1 worm cellular context compared by ENCODE assay signal in the genomic region with DNA sequence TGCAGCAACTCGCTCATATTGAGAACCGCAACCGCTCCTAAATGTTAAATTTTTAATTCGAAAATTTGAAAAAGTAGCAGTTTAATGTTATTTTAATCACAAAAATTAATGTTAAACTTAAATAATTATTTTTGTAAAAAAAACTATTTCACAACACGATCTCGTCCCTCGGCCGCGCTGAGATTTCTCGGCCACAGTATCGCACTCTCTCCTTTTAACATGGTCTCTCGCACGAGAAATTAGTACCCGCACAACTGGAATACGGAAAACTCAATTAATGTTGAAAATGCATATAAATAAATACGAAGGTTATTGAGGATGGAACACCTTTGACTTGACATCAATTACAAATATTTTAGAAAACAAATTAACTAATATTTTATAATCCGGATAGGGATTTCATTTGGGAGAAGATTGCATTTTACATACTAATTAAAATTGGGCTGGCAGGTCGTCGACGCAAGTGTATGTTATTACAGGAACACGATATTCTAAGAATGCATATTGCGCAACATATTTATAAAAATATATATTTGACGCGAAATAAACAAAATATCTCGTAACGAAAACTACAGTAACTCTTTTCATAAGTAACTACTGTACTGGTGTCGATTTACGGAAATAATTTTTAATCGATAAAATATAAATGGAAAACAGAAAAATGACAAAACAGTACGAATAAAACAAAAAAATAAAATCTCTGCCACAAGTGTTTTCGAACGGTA.
TF ChIP-seq lines count a peak whose summit lies in the region.

A gene (minus strand): TSS at position 37 of the 725 bp plus-strand sequence.

TF ChIP-seq in whole organism, L1 larva, 84 proteins besides CTCF, POLR2A, EP300 and RAD21 (continued from another document):
- TF ChIP-seq unc-98 (GFP tag; IDR thresholded peaks at IDR 0.05; lab: Robert Waterston, UW) (no peak), efl-3 (GFP tag; optimal IDR thresholded peaks at IDR 0.05; lab: Kevin White, UChicago) (no peak), lin-14 (GFP tag; optimal IDR thresholded peaks at IDR 0.05; lab: Kevin White, UChicago) (peak; percentile 52), dpl-1 (GFP tag; optimal IDR thresholded peaks at IDR 0.05; lab: Kevin White, UChicago) (peak in 1 of 3 experiments; percentile 39), ceh-8 (GFP tag; optimal IDR thresholded peaks at IDR 0.05; lab: Kevin White, UChicago) (no peak), nhr-84 (tag; optimal IDR thresholded peaks at IDR 0.05; lab: Kevin White, UChicago) (no peak), elt-2 (tag; optimal IDR thresholded peaks at IDR 0.05; lab: Kevin White, UChicago) (no peak), mab-9 (GFP tag; IDR thresholded peaks at IDR 0.05; lab: Robert Waterston, UW) (no peak), nhr-28 (tag; optimal IDR thresholded peaks at IDR 0.05; lab: Kevin White, UChicago) (no peak), C04F5.9 (tag; optimal IDR thresholded peaks at IDR 0.05; lab: Kevin White, UChicago) (no peak), tbx-2 (tag; optimal IDR thresholded peaks at IDR 0.05; lab: Kevin White, UChicago) (peak; percentile 0), nhr-47 (tag; optimal IDR thresholded peaks at IDR 0.05; lab: Kevin White, UChicago) (peak; percentile 24), ama-1 (optimal IDR thresholded peaks at IDR 0.05; lab: Kevin White, UChicago) (no peak), lin-15B (tag; optimal IDR thresholded peaks at IDR 0.05; lab: Kevin White, UChicago) (no peak), lin-39 (tag; optimal IDR thresholded peaks at IDR 0.05; lab: Kevin White, UChicago) (no peak), isw-1 (GFP tag; IDR thresholded peaks at IDR 0.05; lab: Robert Waterston, UW) (no peak; the same call in 1 of the 2 replicates), snpc-4 (tag; optimal IDR thresholded peaks at IDR 0.05; lab: Kevin White, UChicago) (no peak), tlp-1 (tag; optimal IDR thresholded peaks at IDR 0.05; lab: Kevin White, UChicago) (no peak), snu-23 (GFP tag; optimal IDR thresholded peaks at IDR 0.05; lab: Kevin White, UChicago) (peak; percentile 20), ces-1 (GFP tag; optimal IDR thresholded peaks at IDR 0.05; lab: Kevin White, UChicago) (no peak), lsy-2 (tag; optimal IDR thresholded peaks at IDR 0.05; lab: Kevin White, UChicago) (peak in 1 of 2 experiments; percentile 55), nhr-20 (tag; optimal IDR thresholded peaks at IDR 0.05; lab: Kevin White, UChicago) (peak; percentile 7), mep-1 (tag; optimal IDR thresholded peaks at IDR 0.05; lab: Kevin White, UChicago) (peak; percentile 71), blmp-1 (tag; optimal IDR thresholded peaks at IDR 0.05; lab: Kevin White, UChicago) (peak; percentile 3), nhr-77 (tag; optimal IDR thresholded peaks at IDR 0.05; lab: Kevin White, UChicago) (no peak), irx-1 (tag; optimal IDR thresholded peaks at IDR 0.05; lab: Kevin White, UChicago) (peak; percentile 24), efl-1 (optimal IDR thresholded peaks at IDR 0.05; lab: Kevin White, UChicago) (peak; percentile 8 to 36), efl-1 (GFP tag; optimal IDR thresholded peaks at IDR 0.05 in 1 of 2; lab: Kevin White, UChicago) (peak in 1 of 2 experiments; percentile 36), C34B4.2 (tag; optimal IDR thresholded peaks at IDR 0.05; lab: Kevin White, UChicago) (no peak), fkh-10 (GFP tag; optimal IDR thresholded peaks at IDR 0.05; lab: Kevin White, UChicago) (no peak), xbp-1 (tag; optimal IDR thresholded peaks at IDR 0.05; lab: Kevin White, UChicago) (no peak), ceh-82 (tag; optimal IDR thresholded peaks at IDR 0.05; lab: Kevin White, UChicago) (peak in 1 of 3 experiments; percentile 39), fkh-8 (tag; optimal IDR thresholded peaks at IDR 0.05; lab: Kevin White, UChicago) (no peak), pag-3 (tag; optimal IDR thresholded peaks at IDR 0.05; lab: Kevin White, UChicago; ENCODE audit: borderline replicate concordance, insufficient read depth) (no peak), pax-3 (tag; optimal IDR thresholded peaks at IDR 0.05; lab: Kevin White, UChicago) (no peak), unc-30 (tag; optimal IDR thresholded peaks at IDR 0.05; lab: Kevin White, UChicago) (no peak), alr-1 (tag; optimal IDR thresholded peaks at IDR 0.05; lab: Kevin White, UChicago; ENCODE audit: borderline replicate concordance) (no peak), hlh-4 (tag; optimal IDR thresholded peaks at IDR 0.05; lab: Kevin White, UChicago) (no peak), dsc-1 (tag; optimal IDR thresholded peaks at IDR 0.05; lab: Kevin White, UChicago) (no peak), ceh-90 (tag; optimal IDR thresholded peaks at IDR 0.05; lab: Kevin White, UChicago) (peak; percentile 69), nhr-71 (tag; optimal IDR thresholded peaks at IDR 0.05; lab: Kevin White, UChicago) (peak; percentile 33), nhr-19 (GFP tag; conservative IDR thresholded peaks at IDR 0.05; lab: Robert Waterston, UW) (no peak), unc-86 (tag; optimal IDR thresholded peaks at IDR 0.05; lab: Kevin White, UChicago) (no peak), egl-13 (tag; optimal IDR thresholded peaks at IDR 0.05; lab: Kevin White, UChicago) (peak; percentile 3), Y116A8C.19 (tag; optimal IDR thresholded peaks at IDR 0.05; lab: Kevin White, UChicago; ENCODE audit: borderline replicate concordance) (no peak), ets-5 (GFP tag; IDR thresholded peaks at IDR 0.05; lab: Robert Waterston, UW) (no peak), nhr-76 (tag; optimal IDR thresholded peaks at IDR 0.05; lab: Kevin White, UChicago) (no peak), sptf-1 (tag; optimal IDR thresholded peaks at IDR 0.05; lab: Kevin White, UChicago) (no peak), nhr-85 (tag; lab: Kevin White, UChicago) (no peak), fos-1 (tag; optimal IDR thresholded peaks at IDR 0.05; lab: Kevin White, UChicago) (no peak), hpl-2 (GFP tag; optimal IDR thresholded peaks at IDR 0.05; lab: Kevin White, UChicago) (no peak), nhr-12 (tag; optimal IDR thresholded peaks at IDR 0.05; lab: Kevin White, UChicago) (no peak), sox-4 (tag; optimal IDR thresholded peaks at IDR 0.05; lab: Kevin White, UChicago) (no peak), hlh-17 (GFP tag; optimal IDR thresholded peaks at IDR 0.05; lab: Kevin White, UChicago; ENCODE audit: borderline replicate concordance) (no peak), jun-1 (tag; optimal IDR thresholded peaks at IDR 0.05; lab: Kevin White, UChicago) (no peak), lin-35 (GFP tag; optimal IDR thresholded peaks at IDR 0.05; lab: Kevin White, UChicago) (peak in 1 of 2 experiments; percentile 27), nhr-90 (tag; optimal IDR thresholded peaks at IDR 0.05; lab: Kevin White, UChicago; ENCODE audit: poor library complexity) (peak; percentile 21), skn-1 (tag; optimal IDR thresholded peaks at IDR 0.05; lab: Kevin White, UChicago) (peak; percentile 29), zag-1 (tag; optimal IDR thresholded peaks at IDR 0.05; lab: Kevin White, UChicago) (no peak), swsn-7 (tag; optimal IDR thresholded peaks at IDR 0.05; lab: Kevin White, UChicago) (peak; percentile 14), lir-3 (tag; optimal IDR thresholded peaks at IDR 0.05; lab: Kevin White, UChicago; ENCODE audit: poor library complexity) (peak; percentile 71), rnt-1 (tag; optimal IDR thresholded peaks at IDR 0.05; lab: Kevin White, UChicago) (peak; percentile 73), ceh-88 (GFP tag; IDR thresholded peaks at IDR 0.05; lab: Robert Waterston, UW) (no peak), ztf-11 (tag; optimal IDR thresholded peaks at IDR 0.05; lab: Kevin White, UChicago) (no peak), ceh-63 (GFP tag; optimal IDR thresholded peaks at IDR 0.05; lab: Kevin White, UChicago) (no peak), mdl-1 (tag; optimal IDR thresholded peaks at IDR 0.05; lab: Kevin White, UChicago) (no peak), aha-1 (tag; optimal IDR thresholded peaks at IDR 0.05; lab: Kevin White, UChicago) (no peak), unc-62 (GFP tag; optimal IDR thresholded peaks at IDR 0.05; lab: Kevin White, UChicago) (no peak)
